Fruit fly (Drosophila melanogaster): ENCODE measurements around the gene Unc-76.
A peak's percentile ranks its signal among the peaks of the same experiment; 100 is the strongest.

Unc-76 gene

dm6 chrX:2065073-2065472 is 15.3 kb upstream of the Unc-76 start, which contains the start of gene CG4281 (continued):
- no peak for TF ChIP-seq Hr3 (GFP tag; optimal IDR thresholded peaks at IDR 0.05)
- TF ChIP-seq Deaf1 (tag; optimal IDR thresholded peaks at IDR 0.05): no peak
- no peak for TF ChIP-seq CG3281 (GFP tag; optimal IDR thresholded peaks at IDR 0.05)
- TF ChIP-seq pum (GFP tag; optimal IDR thresholded peaks at IDR 0.05): no peak
- no peak for TF ChIP-seq zf30C (GFP tag; optimal IDR thresholded peaks at IDR 0.05)
- TF ChIP-seq CG6254 (GFP tag; optimal IDR thresholded peaks at IDR 0.05): no peak
- no peak for TF ChIP-seq CG17912 (GFP tag; optimal IDR thresholded peaks at IDR 0.05)
- no peak for TF ChIP-seq CG1792 (GFP tag; optimal IDR thresholded peaks at IDR 0.05)
- TF ChIP-seq CG6175 (GFP tag; IDR thresholded peaks at IDR 0.05): no peak
- TF ChIP-seq Usf (GFP tag; optimal IDR thresholded peaks at IDR 0.05): no peak
- no peak for TF ChIP-seq CG9215 (GFP tag; IDR thresholded peaks at IDR 0.05)
- TF ChIP-seq tgo (GFP tag; IDR thresholded peaks at IDR 0.05): no peak
- TF ChIP-seq Pdp1 (GFP tag; optimal IDR thresholded peaks at IDR 0.05): peak in 1 of 2 experiments; percentile 1
- TF ChIP-seq pho (GFP tag; optimal IDR thresholded peaks at IDR 0.05): no peak
- TF ChIP-seq Ada2b (GFP tag; IDR thresholded peaks at IDR 0.05): no peak
- TF ChIP-seq CG8944 (GFP tag; optimal IDR thresholded peaks at IDR 0.05): no peak
- no peak for TF ChIP-seq dan (GFP tag; IDR thresholded peaks at IDR 0.05)
- no peak for TF ChIP-seq fd3F (GFP tag; optimal IDR thresholded peaks at IDR 0.05)
- TF ChIP-seq Dref (GFP tag; IDR thresholded peaks at IDR 0.05): peak; percentile 76
- no peak for TF ChIP-seq gem (tag; optimal IDR thresholded peaks at IDR 0.05)
- TF ChIP-seq lab (GFP tag; optimal IDR thresholded peaks at IDR 0.05): no peak
- TF ChIP-seq Spps (tag; optimal IDR thresholded peaks at IDR 0.05): no peak
- TF ChIP-seq Ets65A (GFP tag): no peak
- no peak for TF ChIP-seq pan (optimal IDR thresholded peaks at IDR 0.05)
- no peak for TF ChIP-seq pan (GFP tag; optimal IDR thresholded peaks at IDR 0.05 in 1 of 2, IDR thresholded peaks at IDR 0.05 in 1 of 2)
- TF ChIP-seq Rfx (GFP tag; IDR thresholded peaks at IDR 0.05): no peak
- no peak for TF ChIP-seq Fer1 (GFP tag; optimal IDR thresholded peaks at IDR 0.05)
- TF ChIP-seq CG12659 (GFP tag; optimal IDR thresholded peaks at IDR 0.05): peak; percentile 40
- no peak for TF ChIP-seq Doc2 (GFP tag; IDR thresholded peaks at IDR 0.05)
- no peak for TF ChIP-seq CG12071 (GFP tag; optimal IDR thresholded peaks at IDR 0.05)
- TF ChIP-seq ttk (GFP tag; IDR thresholded peaks at IDR 0.05): no peak
- no peak for TF ChIP-seq twi (tag; optimal IDR thresholded peaks at IDR 0.05)
- no peak for TF ChIP-seq NfI (GFP tag; optimal IDR thresholded peaks at IDR 0.05)
- no peak for TF ChIP-seq ham (GFP tag; IDR thresholded peaks at IDR 0.05)
- no peak for TF ChIP-seq CG9817 (tag; optimal IDR thresholded peaks at IDR 0.05)
- TF ChIP-seq CG4730 (GFP tag; IDR thresholded peaks at IDR 0.05): no peak
- TF ChIP-seq Max (GFP tag; optimal IDR thresholded peaks at IDR 0.05): peak; percentile 4
- TF ChIP-seq Bgb (GFP tag; IDR thresholded peaks at IDR 0.05; ENCODE audit: partially characterized antibody): peak; percentile 93
- TF ChIP-seq sqz (GFP tag; optimal IDR thresholded peaks at IDR 0.05): no peak
- TF ChIP-seq lilli (GFP tag; optimal IDR thresholded peaks at IDR 0.05): no peak
- TF ChIP-seq CG9876 (GFP tag; optimal IDR thresholded peaks at IDR 0.05): no peak
- no peak for TF ChIP-seq CG7556 (GFP tag; optimal IDR thresholded peaks at IDR 0.05)
- no peak for TF ChIP-seq jing (GFP tag; optimal IDR thresholded peaks at IDR 0.05)
- no peak for TF ChIP-seq Hr51 (GFP tag; optimal IDR thresholded peaks at IDR 0.05)
- no peak for TF ChIP-seq Optix (GFP tag; IDR thresholded peaks at IDR 0.05)
- TF ChIP-seq sr (GFP tag; IDR thresholded peaks at IDR 0.05): no peak
- no peak for TF ChIP-seq crp (GFP tag; optimal IDR thresholded peaks at IDR 0.05)
- TF ChIP-seq CG8478 (optimal IDR thresholded peaks at IDR 0.05): no peak
- TF ChIP-seq Elba2 (GFP tag; optimal IDR thresholded peaks at IDR 0.05): no peak
- TF ChIP-seq CG12155 (GFP tag; optimal IDR thresholded peaks at IDR 0.05): no peak
- no peak for TF ChIP-seq CG18764 (GFP tag; optimal IDR thresholded peaks at IDR 0.05)
- no peak for TF ChIP-seq CG5180 (GFP tag; optimal IDR thresholded peaks at IDR 0.05)
- TF ChIP-seq knrl (GFP tag; IDR thresholded peaks at IDR 0.05; ENCODE audit: partially characterized antibody): peak; percentile 91
